Fruit fly (Drosophila melanogaster) whole organism, embryonic: ENCODE data around the gene mldr.

Source experiments
- CG10565 ChIP-seq: fragments of 200-800 bp; sonication (Bioruptor generic); optimal IDR thresholded peaks from 3 replicates; lab custom pipeline; 2016; ENCODE audit warnings: missing biosample characterization, mild to moderate bottlenecking, missing genetic modification characterization
- CG12071 ChIP-seq: fragments of 200-800 bp; sonication (Bioruptor generic); optimal IDR thresholded peaks from 3 replicates; lab custom pipeline; 2018; ENCODE audit warnings: missing biosample characterization, mild to moderate bottlenecking, missing genetic modification characterization
- CG12155 ChIP-seq: fragments of 200-800 bp; sonication (Bioruptor generic); optimal IDR thresholded peaks from 3 replicates; lab custom pipeline; 2016; ENCODE audit warnings: missing biosample characterization, missing genetic modification characterization
- CG12219 ChIP-seq: fragments of 200-800 bp; sonication (Bioruptor generic); optimal IDR thresholded peaks from 3 replicates; lab custom pipeline; 2018; ENCODE audit warnings: missing biosample characterization, mild to moderate bottlenecking, missing genetic modification characterization
- CG6272 ChIP-seq: fragments of 200-800 bp; sonication (Bioruptor generic); IDR thresholded peaks from 2 replicates; pipeline ENCODE4 v1.3.6; 2022; ENCODE audit warnings: missing biosample characterization, missing genetic modification characterization
- CG8944 ChIP-seq: fragments of 200-800 bp; sonication (Bioruptor generic); optimal IDR thresholded peaks from 3 replicates; lab custom pipeline; 2016; ENCODE audit warnings: missing biosample characterization, missing genetic modification characterization
- Hr3 ChIP-seq: fragments of 200-800 bp; sonication (Bioruptor generic); optimal IDR thresholded peaks from 3 replicates; lab custom pipeline; 2016; ENCODE audit warnings: missing biosample characterization, missing genetic modification characterization
- Lpt ChIP-seq: fragments of >200 bp; optimal IDR thresholded peaks from 2 replicates; lab custom pipeline; 2018; ENCODE audit warnings: missing biosample characterization, missing genetic modification characterization
- gt ChIP-seq: fragments of 200-800 bp; sonication (Bioruptor generic); IDR thresholded peaks from 2 replicates; pipeline ENCODE4 v1.3.6; 2022; ENCODE audit warnings: missing biosample characterization, missing genetic modification characterization
- kay ChIP-seq: fragments of 200-800 bp; sonication (Bioruptor generic); optimal IDR thresholded peaks from 2 replicates; lab custom pipeline; 2016; ENCODE audit warnings: missing biosample characterization, missing genetic modification characterization
- lov ChIP-seq, 2 experiments: fragments of 200-800 bp in 1 of 2; fragments of >200 bp in 1 of 2; sonication (Bioruptor generic) in 1 of 2; IDR thresholded peaks in 1 of 2; optimal IDR thresholded peaks in 1 of 2; 2 replicates in 1 of 2; 3 replicates in 1 of 2; pipeline versions ENCODE4 v1.3.6 to Lab custom; 2017 to 2022; ENCODE audit warnings: missing biosample characterization in 1 of 2, missing genetic modification characterization in 1 of 2

- no peak for TF ChIP-seq gt
- no peak for TF ChIP-seq Lpt (GFP tag; lab: Kevin White, UChicago)
- TF ChIP-seq lov (optimal IDR thresholded peaks at IDR 0.05; lab: Kevin White, UChicago): no peak
- no peak for TF ChIP-seq lov (GFP tag; IDR thresholded peaks at IDR 0.05; lab: Robert Waterston, UW)
- TF ChIP-seq kay (GFP tag; lab: Kevin White, UChicago): no peak
- no peak for TF ChIP-seq CG12155
- TF ChIP-seq CG8944 (GFP tag; lab: Kevin White, UChicago): no peak
- TF ChIP-seq CG10565 (GFP tag; lab: Kevin White, UChicago): no peak
- TF ChIP-seq CG12219 (GFP tag; lab: Kevin White, UChicago): no peak
- no peak for TF ChIP-seq CG6272 (GFP tag; lab: Robert Waterston, UW)
- no peak for TF ChIP-seq Hr3
- TF ChIP-seq CG12071: no peak
These were observed 46.6 kb downstream of the mldr start, which contains the start of gene CG3842 for dm6 chrX:6337702-6338101.
